Fruit fly (Drosophila melanogaster) whole organism, embryonic: ENCODE data around the gene ND-PDSW.
A peak's percentile ranks its signal among the peaks of the same experiment; 100 is the strongest.

Experiments used
- Adf1 ChIP-seq: fragments of 200-800 bp; sonication (Bioruptor generic); IDR thresholded peaks from 2 replicates; pipeline ENCODE4 v1.3.6; 2022; ENCODE audit warnings: missing biosample characterization, missing genetic modification characterization
- BEAF-32 ChIP-seq: fragments of 200-800 bp; sonication (Bioruptor generic); optimal IDR thresholded peaks from 3 replicates; lab custom pipeline; 2017; ENCODE audit warnings: missing biosample characterization, missing genetic modification characterization, mild to moderate bottlenecking, moderate library complexity, missing genetic modification reagents
- Bgb ChIP-seq: fragments of 200-800 bp; sonication (Bioruptor generic); IDR thresholded peaks from 2 replicates; pipeline ENCODE4 v1.3.6; 2022; ENCODE audit warnings: missing biosample characterization, missing genetic modification characterization; ENCODE audit not compliant: partially characterized antibody
- CG10979 ChIP-seq: fragments of 200-800 bp; sonication (Bioruptor generic); optimal IDR thresholded peaks from 2 replicates; lab custom pipeline; 2018; ENCODE audit warnings: missing biosample characterization, mild to moderate bottlenecking, missing genetic modification characterization, moderate library complexity
- CG11696 ChIP-seq: fragments of 200-800 bp; sonication (Bioruptor generic); IDR thresholded peaks from 2 replicates; pipeline ENCODE4 v1.3.6; 2022; ENCODE audit warnings: missing biosample characterization, missing genetic modification characterization
- CG12071 ChIP-seq: fragments of 200-800 bp; sonication (Bioruptor generic); optimal IDR thresholded peaks from 3 replicates; lab custom pipeline; 2018; ENCODE audit warnings: missing biosample characterization, mild to moderate bottlenecking, missing genetic modification characterization
- CG12769 ChIP-seq: fragments of 200-800 bp; sonication (Bioruptor generic); optimal IDR thresholded peaks from 2 replicates; lab custom pipeline; 2019; ENCODE audit warnings: missing biosample characterization, mild to moderate bottlenecking, missing genetic modification characterization, moderate library complexity
- CG13624 ChIP-seq: fragments of 200-800 bp; sonication (Bioruptor generic); optimal IDR thresholded peaks from 2 replicates; lab custom pipeline; 2016; ENCODE audit warnings: missing biosample characterization, missing genetic modification characterization
- CG14710 ChIP-seq: fragments of 200-800 bp; sonication (Bioruptor generic); optimal IDR thresholded peaks from 3 replicates; lab custom pipeline; 2019; ENCODE audit warnings: missing biosample characterization, mild to moderate bottlenecking, missing genetic modification characterization, moderate library complexity
- CG15479 ChIP-seq: fragments of 200-800 bp; sonication (Bioruptor generic); optimal IDR thresholded peaks from 3 replicates; lab custom pipeline; 2019; ENCODE audit warnings: missing biosample characterization, mild to moderate bottlenecking, missing genetic modification characterization, moderate library complexity
- CG16863 ChIP-seq: fragments of 200-800 bp; sonication (Bioruptor generic); optimal IDR thresholded peaks from 3 replicates; lab custom pipeline; 2016; ENCODE audit warnings: missing biosample characterization, missing genetic modification characterization
- CG18262 ChIP-seq: fragments of 200-800 bp; optimal IDR thresholded peaks from 3 replicates; lab custom pipeline; 2019; ENCODE audit warnings: missing biosample characterization, mild to moderate bottlenecking, missing genetic modification characterization, moderate library complexity
- CG2712 ChIP-seq: fragments of 200-800 bp; optimal IDR thresholded peaks from 3 replicates; lab custom pipeline; 2019; ENCODE audit warnings: missing biosample characterization, mild to moderate bottlenecking, missing genetic modification characterization, moderate library complexity
- CG2875 ChIP-seq: fragments of 200-800 bp; sonication (Bioruptor generic); optimal IDR thresholded peaks from 2 replicates; lab custom pipeline; 2017; ENCODE audit warnings: missing biosample characterization, mild to moderate bottlenecking, missing genetic modification characterization, missing genetic modification reagents
- CG3847 ChIP-seq: fragments of 200-800 bp; sonication (Bioruptor generic); IDR thresholded peaks from 2 replicates; pipeline ENCODE4 v1.3.6; 2022; ENCODE audit warnings: missing biosample characterization, missing genetic modification characterization
- CG4328 ChIP-seq: fragments of 200-800 bp; sonication (Bioruptor generic); optimal IDR thresholded peaks from 3 replicates; lab custom pipeline; 2017; ENCODE audit warnings: missing biosample characterization, missing genetic modification reagents, missing genetic modification characterization
- CG6654 ChIP-seq: fragments of 200-800 bp; sonication (Bioruptor generic); optimal IDR thresholded peaks from 2 replicates; lab custom pipeline; 2017; ENCODE audit warnings: missing biosample characterization, mild to moderate bottlenecking, missing genetic modification characterization
- CG6791 ChIP-seq: fragments of 200-800 bp; sonication (Bioruptor generic); IDR thresholded peaks from 3 replicates; pipeline ENCODE4 v1.3.6; 2022; ENCODE audit warnings: missing biosample characterization, missing genetic modification characterization; ENCODE audit not compliant: partially characterized antibody
- CG6854 ChIP-seq: fragments of 200-800 bp; sonication (Bioruptor generic); optimal IDR thresholded peaks from 3 replicates; lab custom pipeline; 2017; ENCODE audit warnings: missing biosample characterization, mild to moderate bottlenecking, missing genetic modification characterization
- CG7839 ChIP-seq: fragments of 200-800 bp; sonication (Bioruptor generic); optimal IDR thresholded peaks from 3 replicates; lab custom pipeline; 2018; ENCODE audit warnings: missing biosample characterization, mild to moderate bottlenecking, missing genetic modification characterization, moderate library complexity
- CG8924 ChIP-seq: fragments of 200-800 bp; optimal IDR thresholded peaks from 3 replicates; lab custom pipeline; 2019; ENCODE audit warnings: missing biosample characterization, mild to moderate bottlenecking, missing genetic modification characterization, moderate library complexity
- CG8944 ChIP-seq: fragments of 200-800 bp; sonication (Bioruptor generic); optimal IDR thresholded peaks from 3 replicates; lab custom pipeline; 2016; ENCODE audit warnings: missing biosample characterization, missing genetic modification characterization
- CHES-1-like ChIP-seq: fragments of 200-800 bp; sonication (Bioruptor generic); optimal IDR thresholded peaks from 2 replicates; lab custom pipeline; 2016; ENCODE audit warnings: missing biosample characterization, missing genetic modification characterization
- Dll ChIP-seq: fragments of 200-800 bp; sonication (Bioruptor generic); IDR thresholded peaks from 4 replicates; pipeline ENCODE4 v1.3.6; 2022; ENCODE audit warnings: missing biosample characterization, missing genetic modification characterization; ENCODE audit not compliant: partially characterized antibody
- Dp ChIP-seq: fragments of 200-800 bp; sonication (Bioruptor generic); optimal IDR thresholded peaks from 2 replicates; lab custom pipeline; 2018; ENCODE audit warnings: missing biosample characterization, mild to moderate bottlenecking, missing genetic modification characterization, moderate library complexity
- H2.0 ChIP-seq: fragments of 200-800 bp; sonication (Bioruptor generic); IDR thresholded peaks from 2 replicates; pipeline ENCODE4 v1.3.6; 2022; ENCODE audit warnings: missing biosample characterization, missing genetic modification characterization
- Max ChIP-seq: fragments of 200-800 bp; sonication (Bioruptor generic); optimal IDR thresholded peaks from 2 replicates; lab custom pipeline; 2016; ENCODE audit warnings: missing biosample characterization, mild to moderate bottlenecking, missing genetic modification characterization
- NC2α ChIP-seq: fragments of 200-800 bp; sonication (Bioruptor generic); optimal IDR thresholded peaks from 2 replicates; lab custom pipeline; 2016; ENCODE audit warnings: missing biosample characterization, missing genetic modification characterization
- Pdp1 ChIP-seq, 2 experiments: fragments of 200-800 bp; sonication (Bioruptor generic); optimal IDR thresholded peaks; 3 replicates each; lab custom pipeline; 2016; ENCODE audit warnings: missing biosample characterization in 2 of 2, missing genetic modification characterization in 2 of 2, mild to moderate bottlenecking in 1 of 2, moderate library complexity in 1 of 2
- Sin3A ChIP-seq: fragments of >200 bp; optimal IDR thresholded peaks from 2 replicates; lab custom pipeline; 2018
- Sox102F ChIP-seq: fragments of 200-800 bp; sonication (Bioruptor generic); optimal IDR thresholded peaks from 2 replicates; lab custom pipeline; 2018; ENCODE audit warnings: missing biosample characterization, mild to moderate bottlenecking, missing genetic modification characterization, moderate library complexity
- Tbp ChIP-seq: fragments of >200 bp; optimal IDR thresholded peaks from 2 replicates; lab custom pipeline; 2018; ENCODE audit warnings: missing biosample characterization, missing genetic modification characterization
- ac ChIP-seq: fragments of 200-800 bp; sonication (Bioruptor generic); optimal IDR thresholded peaks from 3 replicates; lab custom pipeline; 2017; ENCODE audit warnings: missing biosample characterization, mild to moderate bottlenecking, missing genetic modification characterization
- ase ChIP-seq: fragments of 200-800 bp; sonication (Bioruptor generic); IDR thresholded peaks from 3 replicates; pipeline ENCODE4 v1.3.6; 2022; ENCODE audit warnings: missing biosample characterization, missing genetic modification characterization
- bab2 ChIP-seq: fragments of 200-800 bp; sonication (Bioruptor generic); optimal IDR thresholded peaks from 2 replicates; lab custom pipeline; 2016; ENCODE audit warnings: missing biosample characterization, missing genetic modification characterization
- caup ChIP-seq: fragments of 200-800 bp; sonication (Bioruptor generic); optimal IDR thresholded peaks from 3 replicates; lab custom pipeline; 2017; ENCODE audit warnings: missing biosample characterization, mild to moderate bottlenecking, missing genetic modification characterization, moderate library complexity; ENCODE audit not compliant: severe bottlenecking
- crol ChIP-seq: fragments of 200-800 bp; sonication (Bioruptor generic); IDR thresholded peaks from 2 replicates; pipeline ENCODE4 v1.3.6; 2022; ENCODE audit warnings: missing biosample characterization, missing genetic modification characterization
- crp ChIP-seq, 2 experiments: fragments of 200-800 bp; sonication (Bioruptor generic); optimal IDR thresholded peaks; 2 replicates in 1 of 2; 3 replicates in 1 of 2; lab custom pipeline; 2017; ENCODE audit warnings: missing biosample characterization in 2 of 2, missing genetic modification characterization in 2 of 2, mild to moderate bottlenecking in 1 of 2, moderate library complexity in 1 of 2
- esg ChIP-seq: fragments of 200-800 bp; sonication (Bioruptor generic); conservative IDR thresholded peaks from 2 replicates; pipeline ENCODE4 v1.3.6; 2022; ENCODE audit warnings: missing biosample characterization, missing genetic modification characterization
- ftz-f1 ChIP-seq: fragments of 200-800 bp; sonication (Bioruptor generic); optimal IDR thresholded peaks from 2 replicates; lab custom pipeline; 2016; ENCODE audit warnings: missing biosample characterization, missing genetic modification characterization
- gcm2 ChIP-seq: fragments of 200-800 bp; sonication (Bioruptor generic); optimal IDR thresholded peaks from 2 replicates; lab custom pipeline; 2016; ENCODE audit warnings: missing biosample characterization, missing genetic modification characterization
- ham ChIP-seq: fragments of 200-800 bp; sonication (Bioruptor generic); IDR thresholded peaks from 2 replicates; pipeline ENCODE4 v1.3.6; 2022; ENCODE audit warnings: missing biosample characterization, missing genetic modification characterization
- hb ChIP-seq: fragments of 200-800 bp; sonication (Bioruptor generic); IDR thresholded peaks from 3 replicates; pipeline ENCODE4 v1.3.6; 2022; ENCODE audit warnings: missing biosample characterization, missing genetic modification characterization; ENCODE audit not compliant: partially characterized antibody
- her ChIP-seq: fragments of 200-800 bp; sonication (Bioruptor generic); optimal IDR thresholded peaks from 2 replicates; lab custom pipeline; 2016; ENCODE audit warnings: missing biosample characterization, missing genetic modification characterization
- mam ChIP-seq: fragments of 200-800 bp; sonication (Bioruptor generic); optimal IDR thresholded peaks from 3 replicates; lab custom pipeline; 2016; ENCODE audit warnings: missing biosample characterization, missing genetic modification characterization
- rib ChIP-seq: fragments of 200-800 bp; sonication (Bioruptor generic); IDR thresholded peaks from 2 replicates; pipeline ENCODE4 v1.3.6; 2022; ENCODE audit warnings: missing biosample characterization, missing genetic modification characterization
- stwl ChIP-seq: fragments of 200-800 bp; sonication (Bioruptor generic); optimal IDR thresholded peaks from 3 replicates; lab custom pipeline; 2018; ENCODE audit warnings: missing biosample characterization, mild to moderate bottlenecking, missing genetic modification characterization, moderate library complexity
- toy ChIP-seq: fragments of 200-800 bp; sonication (Bioruptor generic); IDR thresholded peaks from 2 replicates; pipeline ENCODE4 v1.3.6; 2022; ENCODE audit warnings: missing biosample characterization, missing genetic modification characterization
- unpg ChIP-seq: fragments of 200-800 bp; sonication (Bioruptor generic); optimal IDR thresholded peaks from 3 replicates; lab custom pipeline; 2018; ENCODE audit warnings: missing biosample characterization, mild to moderate bottlenecking, missing genetic modification characterization, moderate library complexity

The ND-PDSW gene

DNA sequence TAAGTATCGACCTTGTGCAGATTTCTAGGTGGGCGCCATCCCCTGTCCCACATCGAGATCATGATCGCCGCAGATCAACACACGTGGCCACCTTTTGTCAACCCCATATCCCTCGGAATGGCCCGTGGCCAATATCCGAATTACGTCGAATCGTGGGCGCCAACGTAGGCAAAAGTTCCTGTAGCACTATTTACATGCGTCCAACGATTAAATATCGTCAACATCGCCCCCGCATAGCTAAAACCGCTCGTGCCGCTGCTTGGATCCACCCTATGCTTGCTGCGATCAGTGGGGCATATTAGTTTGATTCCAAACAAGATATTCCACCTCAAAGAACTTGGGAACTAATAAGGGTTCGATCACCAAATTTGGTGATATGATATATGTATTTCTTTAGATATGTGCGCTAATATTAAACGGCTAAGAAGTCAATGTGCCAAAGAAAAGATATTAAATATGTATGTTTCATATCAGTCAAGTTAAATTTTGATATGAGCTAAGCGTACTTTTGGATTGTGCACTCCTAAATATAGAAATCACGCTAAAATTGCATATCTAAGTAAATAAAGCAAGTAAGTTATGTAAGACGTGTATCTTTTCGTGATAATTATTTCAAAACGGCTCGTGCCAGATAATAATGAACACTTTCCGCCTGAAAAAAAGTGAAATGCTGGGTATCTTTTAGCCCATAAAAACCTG lies 11.2 kb downstream of the ND-PDSW start (continued):
- no peak for TF ChIP-seq hb (GFP tag; lab: Robert Waterston, UW)
- no peak for TF ChIP-seq CG2875 (GFP tag; lab: Kevin White, UChicago)
- TF ChIP-seq CG15479: no peak
- TF ChIP-seq CG16863 (GFP tag; lab: Kevin White, UChicago): peak; percentile 4
- peak; percentile 20; the same call in 1 of the 2 replicates for TF ChIP-seq Bgb (GFP tag; lab: Robert Waterston, UW)
- TF ChIP-seq Max: peak; percentile 7
- no peak for TF ChIP-seq Tbp (GFP tag; lab: Kevin White, UChicago)
- TF ChIP-seq Dp (GFP tag; lab: Kevin White, UChicago): no peak
- peak; percentile 14; the same call in 1 of the 2 replicates for TF ChIP-seq H2.0 (GFP tag; lab: Robert Waterston, UW)
- no peak for TF ChIP-seq CG3847 (GFP tag; lab: Robert Waterston, UW)
- peak; percentile 45 for TF ChIP-seq CHES-1-like (GFP tag; lab: Kevin White, UChicago)
- TF ChIP-seq CG8944 (GFP tag; lab: Kevin White, UChicago): peak; percentile 19
- no peak for TF ChIP-seq Sin3A (lab: Kevin White, UChicago)
- TF ChIP-seq BEAF-32: peak; percentile 8
- TF ChIP-seq CG11696 (GFP tag; lab: Robert Waterston, UW): no peak
- TF ChIP-seq mam (GFP tag; lab: Kevin White, UChicago): peak; percentile 51
- no peak for TF ChIP-seq CG8924 (tag; lab: Kevin White, UChicago)
- TF ChIP-seq Dll: no peak
- TF ChIP-seq CG10979: peak; percentile 2
- peak; percentile 7; the same call in 1 of the 2 replicates for TF ChIP-seq crol (GFP tag; lab: Robert Waterston, UW)
- TF ChIP-seq toy (GFP tag; lab: Robert Waterston, UW): no peak
- TF ChIP-seq Adf1 (GFP tag; lab: Robert Waterston, UW): no peak
- TF ChIP-seq NC2α (GFP tag; lab: Kevin White, UChicago): peak; percentile 7
- TF ChIP-seq stwl: no peak
- TF ChIP-seq CG6791: 0 out of 3 replicates have a peak, but pooled peaks have one; percentile 14
- no peak for TF ChIP-seq CG6854 (GFP tag; lab: Kevin White, UChicago)
- TF ChIP-seq her (GFP tag; lab: Kevin White, UChicago): peak; percentile 5
- TF ChIP-seq ham: no peak
- TF ChIP-seq Sox102F (GFP tag; lab: Kevin White, UChicago): peak; percentile 39
- peak; percentile 28 for TF ChIP-seq CG18262 (tag; lab: Kevin White, UChicago)
- no peak for TF ChIP-seq ac
- peak; percentile 4 for TF ChIP-seq caup (GFP tag; lab: Kevin White, UChicago)
- TF ChIP-seq CG2712 (tag; lab: Kevin White, UChicago): peak; percentile 46
- TF ChIP-seq bab2: no peak
- peak; percentile 36 for TF ChIP-seq CG13624 (GFP tag; lab: Kevin White, UChicago)
- TF ChIP-seq CG6654 (GFP tag; lab: Kevin White, UChicago): no peak
- peak; percentile 43 to 47 for TF ChIP-seq Pdp1 (GFP tag; optimal IDR thresholded peaks at IDR 0.05; lab: Kevin White, UChicago)
- TF ChIP-seq CG12071 (GFP tag; lab: Kevin White, UChicago): no peak
- TF ChIP-seq rib (GFP tag; lab: Robert Waterston, UW): no peak
- TF ChIP-seq CG7839: peak; percentile 52
- no peak for TF ChIP-seq gcm2 (GFP tag; lab: Kevin White, UChicago)
- TF ChIP-seq CG14710 (tag; lab: Kevin White, UChicago): no peak
- TF ChIP-seq esg (GFP tag; lab: Robert Waterston, UW): 0 out of 2 replicates have a peak, but pooled peaks have one; percentile 6
- TF ChIP-seq CG12769: peak; percentile 85
- TF ChIP-seq crp (GFP tag; optimal IDR thresholded peaks at IDR 0.05; lab: Kevin White, UChicago): no peak
- TF ChIP-seq unpg (GFP tag; lab: Kevin White, UChicago): no peak
- TF ChIP-seq ase (GFP tag; lab: Robert Waterston, UW): 0 out of 3 replicates have a peak, but pooled peaks have one; percentile 22
- TF ChIP-seq ftz-f1 (GFP tag; lab: Kevin White, UChicago): peak; percentile 74
- TF ChIP-seq CG4328 (GFP tag; lab: Kevin White, UChicago): no peak
